Worm (Caenorhabditis elegans) whole organism, mixed stage, embryonic: ENCODE measurements around the gene sru-30.

Source experiments
- bed-3 ChIP-seq: fragments of 200-800 bp; sonication (Bioruptor generic); optimal IDR thresholded peaks from 3 replicates; lab custom pipeline; 2018; ENCODE audit warnings: mild to moderate bottlenecking, missing genetic modification characterization, moderate library complexity, missing compliant biosample characterization
- blmp-1 ChIP-seq: fragments of 150-350 bp; optimal IDR thresholded peaks from 2 replicates; lab custom pipeline; 2014; ENCODE audit warnings: missing biosample characterization, missing genetic modification characterization
- ces-1 ChIP-seq: fragments of 150-350 bp; optimal IDR thresholded peaks from 2 replicates; lab custom pipeline; 2014; ENCODE audit warnings: missing biosample characterization, missing genetic modification reagents, missing genetic modification characterization
- elt-1 ChIP-seq: sonication (generic microtip); optimal IDR thresholded peaks from 2 replicates; lab custom pipeline; 2017; ENCODE audit warnings: missing genetic modification characterization, mild to moderate bottlenecking, missing compliant biosample characterization, antibody characterized with exemption, moderate library complexity, borderline replicate concordance; ENCODE audit not compliant: insufficient read depth
- elt-3 ChIP-seq: fragments of 150-350 bp; optimal IDR thresholded peaks from 2 replicates; lab custom pipeline; 2014; ENCODE audit warnings: missing biosample characterization, missing genetic modification characterization
- nhr-12 ChIP-seq: fragments of 150-350 bp; optimal IDR thresholded peaks from 2 replicates; lab custom pipeline; 2014; ENCODE audit warnings: missing biosample characterization, missing genetic modification characterization
- nhr-28 ChIP-seq: fragments of 150-350 bp; optimal IDR thresholded peaks from 2 replicates; lab custom pipeline; 2014; ENCODE audit warnings: missing biosample characterization, missing genetic modification characterization
- pha-4 ChIP-seq: fragments of 150-350 bp; optimal IDR thresholded peaks from 2 replicates; lab custom pipeline; 2018; ENCODE audit warnings: missing biosample characterization, missing genetic modification reagents, missing genetic modification characterization
- sptf-1 ChIP-seq: sonication (generic microtip); optimal IDR thresholded peaks from 2 replicates; lab custom pipeline; 2017; ENCODE audit warnings: mild to moderate bottlenecking, missing genetic modification characterization, moderate library complexity, missing compliant biosample characterization
- unc-120 ChIP-seq: sonication (generic microtip); optimal IDR thresholded peaks from 2 replicates; lab custom pipeline; 2017; ENCODE audit warnings: missing genetic modification characterization, missing compliant biosample characterization; ENCODE audit not compliant: poor library complexity, severe bottlenecking
- ztf-11 ChIP-seq: fragments of 150-350 bp; optimal IDR thresholded peaks from 2 replicates; lab custom pipeline; 2014; ENCODE audit warnings: missing biosample characterization, missing genetic modification characterization

ce11 chrV:9771311-9771710 lies 42.3 kb upstream of the sru-30 start:
- TF ChIP-seq unc-120 (tag; lab: Kevin White, UChicago) (no peak), ztf-11 (tag; lab: Kevin White, UChicago) (no peak), blmp-1 (tag; lab: Kevin White, UChicago) (no peak), nhr-12 (tag; lab: Kevin White, UChicago) (no peak), nhr-28 (tag; lab: Kevin White, UChicago) (no peak), pha-4 (no peak), elt-3 (tag; lab: Kevin White, UChicago) (no peak), ces-1 (GFP tag; lab: Kevin White, UChicago) (peak; percentile 90), elt-1 (tag; lab: Kevin White, UChicago) (no peak), sptf-1 (tag; lab: Kevin White, UChicago) (no peak), bed-3 (GFP tag; lab: Kevin White, UChicago) (no peak)
